Worm (Caenorhabditis elegans): Measurements from ENCODE around the gene lin-8.
A peak's percentile ranks its signal among the peaks of the same experiment; 100 is the strongest.

ce11 chrII:3076915-3077314 is 20.3 kb downstream of the lin-8 start, which contains the start of gene Y25C1A.8:
- TF ChIP-seq aly-2 (tag; optimal IDR thresholded peaks at IDR 0.05), result no peak
- TF ChIP-seq dmd-4 (tag; optimal IDR thresholded peaks at IDR 0.05), result peak; percentile 49
- TF ChIP-seq nhr-12 (tag; optimal IDR thresholded peaks at IDR 0.05), result no peak
- peak; percentile 59 for TF ChIP-seq ama-1 (optimal IDR thresholded peaks at IDR 0.05)
